Fruit fly (Drosophila melanogaster) whole organism, wandering third instar larva: Measurements from ENCODE around the gene PK2-R1.

Experiments
- Dfd ChIP-seq: fragments of >200 bp; optimal IDR thresholded peaks from 2 replicates; lab custom pipeline; 2017; ENCODE audit warnings: missing biosample characterization, missing genetic modification characterization
- Hr78 ChIP-seq: fragments of >200 bp; optimal IDR thresholded peaks from 2 replicates; lab custom pipeline; 2017; ENCODE audit warnings: missing biosample characterization, missing genetic modification characterization
- br ChIP-seq: fragments of 200-800 bp; sonication (Bioruptor generic); optimal IDR thresholded peaks from 2 replicates; lab custom pipeline; 2016; ENCODE audit warnings: missing biosample characterization, missing genetic modification characterization
- dmrt93B ChIP-seq: fragments of 200-800 bp; sonication (Bioruptor generic); optimal IDR thresholded peaks from 2 replicates; lab custom pipeline; 2018; ENCODE audit warnings: missing biosample characterization, mild to moderate bottlenecking, missing genetic modification characterization
- ey ChIP-seq: fragments of 200-800 bp; sonication (Bioruptor generic); optimal IDR thresholded peaks from 2 replicates; lab custom pipeline; 2016; ENCODE audit warnings: missing biosample characterization, missing genetic modification characterization
- fru ChIP-seq: fragments of 200-800 bp; sonication (Bioruptor generic); optimal IDR thresholded peaks from 3 replicates; lab custom pipeline; 2016; ENCODE audit warnings: missing biosample characterization, mild to moderate bottlenecking, missing genetic modification characterization
- pan ChIP-seq: fragments of >200 bp; optimal IDR thresholded peaks from 2 replicates; lab custom pipeline; 2017
- psq ChIP-seq: fragments of 200-800 bp; sonication (Bioruptor generic); optimal IDR thresholded peaks from 3 replicates; lab custom pipeline; 2017; ENCODE audit warnings: missing biosample characterization, mild to moderate bottlenecking, missing genetic modification characterization, moderate library complexity
- sage ChIP-seq: fragments of 200-800 bp; sonication (Bioruptor generic); optimal IDR thresholded peaks from 2 replicates; lab custom pipeline; 2016; ENCODE audit warnings: missing biosample characterization, mild to moderate bottlenecking, missing genetic modification characterization
- sv ChIP-seq: fragments of 200-800 bp; sonication (Bioruptor generic); optimal IDR thresholded peaks from 3 replicates; lab custom pipeline; 2016; ENCODE audit warnings: missing biosample characterization, missing genetic modification characterization
- usp ChIP-seq: fragments of >200 bp; optimal IDR thresholded peaks from 2 replicates; lab custom pipeline; 2017; ENCODE audit warnings: missing biosample characterization, missing genetic modification characterization

- TF ChIP-seq br (GFP tag; lab: Kevin White, UChicago) (no peak), usp (no peak), Dfd (GFP tag; lab: Kevin White, UChicago) (no peak), pan (lab: Kevin White, UChicago) (no peak), dmrt93B (GFP tag; lab: Kevin White, UChicago) (no peak), sv (GFP tag; lab: Kevin White, UChicago) (no peak), sage (no peak), Hr78 (GFP tag; lab: Kevin White, UChicago) (no peak), ey (GFP tag; lab: Kevin White, UChicago) (no peak), psq (no peak), fru (GFP tag; lab: Kevin White, UChicago) (no peak)
Observed at dm6 chr3R:13365665-13366414, 27.7 kb downstream of the PK2-R1 start.
